Worm (Caenorhabditis elegans) whole organism, early embryonic: ENCODE data around the gene math-16.

Experiments used
- B0310.2 ChIP-seq: sonication (generic microtip); optimal IDR thresholded peaks from 2 replicates; lab custom pipeline; 2016; ENCODE audit warnings: mild to moderate bottlenecking, missing genetic modification characterization, missing compliant biosample characterization
- ama-1 ChIP-seq: fragments of 150-350 bp; optimal IDR thresholded peaks from 2 replicates; lab custom pipeline; 2014
- ceh-13 ChIP-seq: fragments of 200-800 bp; sonication (Bioruptor generic); optimal IDR thresholded peaks from 2 replicates; lab custom pipeline; 2018; ENCODE audit warnings: mild to moderate bottlenecking, missing genetic modification characterization, missing compliant biosample characterization
- flt-1 ChIP-seq: fragments of 200-800 bp; sonication (Bioruptor generic); IDR thresholded peaks from 2 replicates; pipeline ENCODE4 v1.3.6; 2022; ENCODE audit warnings: missing genetic modification characterization, missing compliant biosample characterization
- hmbx-1 ChIP-seq: sonication (generic microtip); optimal IDR thresholded peaks from 2 replicates; lab custom pipeline; 2016; ENCODE audit warnings: mild to moderate bottlenecking, missing genetic modification characterization, missing compliant biosample characterization
- tra-4 ChIP-seq: sonication (generic microtip); optimal IDR thresholded peaks from 2 replicates; lab custom pipeline; 2017; ENCODE audit warnings: missing genetic modification characterization, missing compliant biosample characterization

DNA sequence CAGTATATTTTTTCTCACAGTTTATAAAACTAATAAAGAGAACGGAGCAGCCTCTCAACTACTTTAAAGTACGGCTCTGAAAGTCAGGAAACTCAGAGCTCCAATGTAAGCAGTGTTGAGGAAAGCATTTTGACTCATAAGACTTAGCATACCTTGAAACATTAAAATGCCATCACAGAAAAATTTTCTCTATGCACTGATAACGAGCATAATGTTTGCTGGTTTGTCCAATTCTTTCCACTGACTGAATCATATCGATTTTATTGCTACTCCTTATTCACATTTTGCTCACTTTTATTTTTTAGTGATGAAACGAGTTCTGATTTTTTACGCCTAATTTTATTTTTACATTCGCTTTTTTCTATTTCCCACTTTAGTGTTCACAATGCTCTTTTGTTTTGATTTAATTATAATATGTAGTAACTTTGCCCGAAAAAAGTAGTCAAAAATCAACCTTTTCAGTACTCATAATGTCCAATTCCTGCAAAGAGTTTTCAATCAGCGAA is 46.6 kb downstream of the math-16 start, which contains the start of gene math-39:
- TF ChIP-seq ama-1 = no peak
- no peak for TF ChIP-seq flt-1
- TF ChIP-seq hmbx-1 (tag; lab: Kevin White, UChicago) = no peak
- TF ChIP-seq tra-4 (tag; lab: Kevin White, UChicago) = no peak
- no peak for TF ChIP-seq ceh-13 (GFP tag; lab: Kevin White, UChicago)
- TF ChIP-seq B0310.2 = no peak
